Fruit fly (Drosophila melanogaster) whole organism, larva: ENCODE data around the gene mesh.
A peak's percentile ranks its signal among the peaks of the same experiment; 100 is the strongest.

Experiments
- noc ChIP-seq: fragments of 200-800 bp; sonication (Bioruptor generic); optimal IDR thresholded peaks from 3 replicates; lab custom pipeline; 2019; ENCODE audit warnings: missing biosample characterization, mild to moderate bottlenecking, missing genetic modification characterization, moderate library complexity

Gene mesh

dm6 chr3R:31218997-31219992 lies 23.7 kb upstream of the mesh start, which contains the start of gene ATPsynC:
TSS of gene ATPsynC (minus strand) at chr3R:31219630.
- peak; percentile 48 for TF ChIP-seq noc (tag; lab: Kevin White, UChicago)

dm6 chr3R:31218214-31218876 lies 22.8 kb upstream of the mesh start:
- peak; percentile 10 for TF ChIP-seq noc (tag; lab: Kevin White, UChicago)

dm6 chr3R:31215830-31216229 lies 20.3 kb upstream of the mesh start, which contains the start of gene CG15561:
TSS of gene CG15561 (minus strand) at chr3R:31215942.
- no peak for TF ChIP-seq noc (tag; lab: Kevin White, UChicago)

- no peak for TF ChIP-seq noc (tag; lab: Kevin White, UChicago)
Observed at dm6 chr3R:31213227-31213626, 17.7 kb upstream of the mesh start, which contains the start of the genes Zwilch and CG1542. TSS of gene Zwilch (minus strand) at chr3R:31213376. TSS of gene CG1542 (plus strand) at chr3R:31213458.

dm6 chr3R:31210630-31211029 lies 15.1 kb upstream of the mesh start, which contains the start of gene chp:
TSS of gene chp (minus strand) at chr3R:31210730.
- TF ChIP-seq noc (tag; lab: Kevin White, UChicago): no peak

- peak; percentile 8 for TF ChIP-seq noc (tag; lab: Kevin White, UChicago)
Observed at dm6 chr3R:31197142-31197994, 1.8 kb upstream of the mesh start.

- TF ChIP-seq noc (tag; lab: Kevin White, UChicago): peak; percentile 79
Observed at dm6 chr3R:31196731-31197130, 1.2 kb upstream of the mesh start, which contains the start of gene CG1544. TSS of gene CG1544 (plus strand) at chr3R:31196916.

- no peak for TF ChIP-seq noc (tag; lab: Kevin White, UChicago)
Observed at dm6 chr3R:31194627-31195026, 935 bp downstream of the mesh start.

- no peak for TF ChIP-seq noc (tag; lab: Kevin White, UChicago)
Observed at dm6 chr3R:31193062-31193461, 2.5 kb downstream of the mesh start, which contains the start of gene bnk. TSS of gene bnk (plus strand) at chr3R:31193362.

dm6 chr3R:31181816-31182215 lies 13.7 kb downstream of the mesh start:
- no peak for TF ChIP-seq noc (tag; lab: Kevin White, UChicago)

dm6 chr3R:31168968-31169367 lies 26.6 kb downstream of the mesh start, which contains the start of gene stops:
TSS of gene stops (minus strand) at chr3R:31169106.
- TF ChIP-seq noc (tag; lab: Kevin White, UChicago): no peak

dm6 chr3R:31168429-31168828 lies 27.1 kb downstream of the mesh start:
- TF ChIP-seq noc (tag; lab: Kevin White, UChicago): no peak

dm6 chr3R:31146920-31147319 lies 48.6 kb downstream of the mesh start:
- no peak for TF ChIP-seq noc (tag; lab: Kevin White, UChicago)

- no peak for TF ChIP-seq noc (tag; lab: Kevin White, UChicago)
Observed at dm6 chr3R:31141691-31142090, 53.9 kb downstream of the mesh start.

dm6 chr3R:31134056-31134455 lies 61.5 kb downstream of the mesh start, which contains the start of gene Gycbeta100B:
TSS of gene Gycbeta100B (plus strand) at chr3R:31134392.
- no peak for TF ChIP-seq noc (tag; lab: Kevin White, UChicago)
